Fruit fly (Drosophila melanogaster): ENCODE results near the gene CG42245.

DNA sequence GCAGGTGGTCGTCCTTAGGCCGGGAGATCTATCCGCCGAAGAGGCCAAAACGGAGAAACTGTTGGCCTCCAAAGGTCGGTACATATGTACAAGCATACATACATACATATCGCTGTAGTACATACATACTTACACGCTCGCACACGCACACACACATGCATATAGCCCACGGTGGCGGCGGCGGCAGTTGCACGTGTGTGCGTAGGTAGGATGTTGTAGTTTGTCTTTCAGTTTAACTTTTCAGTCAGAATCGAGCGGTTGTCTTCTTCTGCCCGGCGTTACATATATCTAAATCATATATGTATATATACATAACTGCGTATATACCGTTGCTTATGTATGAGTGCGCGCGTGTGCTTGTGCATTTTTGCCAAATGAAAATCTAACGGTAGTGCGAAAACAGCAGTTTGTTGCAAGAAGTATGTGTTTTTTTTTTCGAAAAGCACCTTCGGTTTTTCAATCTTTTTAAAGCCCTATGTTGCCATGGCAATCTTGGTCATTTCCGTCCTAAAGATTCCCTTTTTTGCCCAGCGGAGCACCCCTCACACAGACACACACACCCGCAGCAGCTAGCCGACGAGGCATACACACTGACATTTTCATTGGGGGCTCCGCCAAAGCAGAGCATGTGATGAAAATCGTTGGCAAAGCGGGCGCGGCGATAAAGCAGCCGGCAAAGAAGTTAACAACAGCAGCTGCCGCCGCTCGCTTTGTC is 690 bp downstream of the CG42245 start:
- TF ChIP-seq CG7045 (GFP tag; optimal IDR thresholded peaks at IDR 0.05) (no peak), cic (GFP tag; optimal IDR thresholded peaks at IDR 0.05) (no peak), CG33017 (tag; optimal IDR thresholded peaks at IDR 0.05) (no peak), bab1 (GFP tag; optimal IDR thresholded peaks at IDR 0.05) (no peak), CG11617 (GFP tag; optimal IDR thresholded peaks at IDR 0.05) (no peak)
